Fruit fly (Drosophila melanogaster) whole organism, embryonic: ENCODE measurements around the gene vkg.
A peak's percentile ranks its signal among the peaks of the same experiment; 100 is the strongest.

Experiments used
- CG10462 ChIP-seq: fragments of 200-800 bp; sonication (Bioruptor generic); optimal IDR thresholded peaks from 2 replicates; lab custom pipeline; 2016; ENCODE audit warnings: missing biosample characterization, missing genetic modification characterization
- CG10979 ChIP-seq: fragments of 200-800 bp; sonication (Bioruptor generic); optimal IDR thresholded peaks from 2 replicates; lab custom pipeline; 2018; ENCODE audit warnings: missing biosample characterization, mild to moderate bottlenecking, missing genetic modification characterization, moderate library complexity
- CG12236 ChIP-seq: fragments of 200-800 bp; sonication (Bioruptor generic); optimal IDR thresholded peaks from 2 replicates; lab custom pipeline; 2016; ENCODE audit warnings: missing biosample characterization, missing genetic modification characterization
- CG15073 ChIP-seq: fragments of 200-800 bp; sonication (Bioruptor generic); optimal IDR thresholded peaks from 2 replicates; lab custom pipeline; 2016; ENCODE audit warnings: missing biosample characterization, missing genetic modification characterization
- CG31365 ChIP-seq: fragments of 200-800 bp; sonication (Bioruptor generic); optimal IDR thresholded peaks from 2 replicates; lab custom pipeline; 2018; ENCODE audit warnings: missing biosample characterization, mild to moderate bottlenecking, missing genetic modification characterization
- CG31388 ChIP-seq: fragments of 200-800 bp; sonication (Bioruptor generic); optimal IDR thresholded peaks from 2 replicates; lab custom pipeline; 2016; ENCODE audit warnings: missing biosample characterization, missing genetic modification characterization
- CG3163 ChIP-seq: fragments of 200-800 bp; sonication (Bioruptor generic); optimal IDR thresholded peaks from 3 replicates; lab custom pipeline; 2016; ENCODE audit warnings: missing biosample characterization, missing genetic modification characterization
- CG32772 ChIP-seq: fragments of 200-800 bp; sonication (Bioruptor generic); IDR thresholded peaks from 2 replicates; pipeline ENCODE4 v1.3.6; 2022; ENCODE audit warnings: missing biosample characterization, missing genetic modification characterization
- CG3281 ChIP-seq: fragments of 200-800 bp; sonication (Bioruptor generic); optimal IDR thresholded peaks from 3 replicates; lab custom pipeline; 2017; ENCODE audit warnings: missing biosample characterization, mild to moderate bottlenecking, missing genetic modification characterization
- CG43689 ChIP-seq: fragments of 200-800 bp; sonication (Bioruptor generic); IDR thresholded peaks from 2 replicates; pipeline ENCODE4 v1.3.6; 2022; ENCODE audit warnings: missing biosample characterization, missing genetic modification characterization
- CG4707 ChIP-seq: fragments of 200-800 bp; sonication (Bioruptor generic); optimal IDR thresholded peaks from 2 replicates; lab custom pipeline; 2018; ENCODE audit warnings: missing biosample characterization, mild to moderate bottlenecking, missing genetic modification characterization, moderate library complexity
- CG7987 ChIP-seq: fragments of 200-800 bp; sonication (Bioruptor generic); optimal IDR thresholded peaks from 2 replicates; lab custom pipeline; 2018; ENCODE audit warnings: missing biosample characterization, mild to moderate bottlenecking, missing genetic modification characterization, moderate library complexity
- CG8290 ChIP-seq, 3 experiments: fragments of 200-800 bp; sonication (Bioruptor generic); optimal IDR thresholded peaks; 2 replicates each; lab custom pipeline; 2016 to 2019; ENCODE audit warnings: missing biosample characterization in 3 of 3, missing genetic modification characterization in 3 of 3, mild to moderate bottlenecking in 2 of 3, moderate library complexity in 1 of 3
- CG9609 ChIP-seq: fragments of 200-800 bp; sonication (Bioruptor generic); optimal IDR thresholded peaks from 3 replicates; lab custom pipeline; 2016; ENCODE audit warnings: missing biosample characterization, missing genetic modification characterization
- CHES-1-like ChIP-seq: fragments of 200-800 bp; sonication (Bioruptor generic); optimal IDR thresholded peaks from 2 replicates; lab custom pipeline; 2016; ENCODE audit warnings: missing biosample characterization, missing genetic modification characterization
- Dad ChIP-seq: fragments of 200-800 bp; sonication (Bioruptor generic); optimal IDR thresholded peaks from 3 replicates; lab custom pipeline; 2016; ENCODE audit warnings: missing biosample characterization, missing genetic modification characterization
- Dll ChIP-seq: fragments of 200-800 bp; sonication (Bioruptor generic); IDR thresholded peaks from 4 replicates; pipeline ENCODE4 v1.3.6; 2022; ENCODE audit warnings: missing biosample characterization, missing genetic modification characterization; ENCODE audit not compliant: partially characterized antibody
- Elba2 ChIP-seq: fragments of 200-800 bp; sonication (Bioruptor generic); optimal IDR thresholded peaks from 3 replicates; lab custom pipeline; 2016; ENCODE audit warnings: missing biosample characterization, missing genetic modification characterization
- Gug ChIP-seq: fragments of 200-800 bp; sonication (Bioruptor generic); IDR thresholded peaks from 4 replicates; pipeline ENCODE4 v1.3.6; 2022; ENCODE audit warnings: missing biosample characterization, missing genetic modification characterization
- HmgD ChIP-seq: fragments of 200-800 bp; sonication (Bioruptor generic); optimal IDR thresholded peaks from 3 replicates; lab custom pipeline; 2016; ENCODE audit warnings: missing biosample characterization, missing genetic modification characterization
- Lhr ChIP-seq: fragments of 200-800 bp; sonication (Bioruptor generic); optimal IDR thresholded peaks from 3 replicates; lab custom pipeline; 2017; ENCODE audit warnings: mild to moderate bottlenecking, missing biosample characterization, missing genetic modification reagents, missing genetic modification characterization
- Mes4 ChIP-seq: fragments of 200-800 bp; sonication (Bioruptor generic); optimal IDR thresholded peaks from 2 replicates; lab custom pipeline; 2016; ENCODE audit warnings: missing biosample characterization, missing genetic modification characterization
- NC2α ChIP-seq: fragments of 200-800 bp; sonication (Bioruptor generic); optimal IDR thresholded peaks from 2 replicates; lab custom pipeline; 2016; ENCODE audit warnings: missing biosample characterization, missing genetic modification characterization
- Oli ChIP-seq: fragments of 200-800 bp; sonication (Bioruptor generic); optimal IDR thresholded peaks from 2 replicates; lab custom pipeline; 2018; ENCODE audit warnings: missing biosample characterization, mild to moderate bottlenecking, missing genetic modification characterization, moderate library complexity
- Ravus ChIP-seq: fragments of 200-800 bp; sonication (Bioruptor generic); IDR thresholded peaks from 2 replicates; pipeline ENCODE4 v1.3.6; 2022; ENCODE audit warnings: missing biosample characterization, missing genetic modification characterization
- Sin3A ChIP-seq: fragments of >200 bp; optimal IDR thresholded peaks from 2 replicates; lab custom pipeline; 2018
- Spps ChIP-seq: fragments of 200-800 bp; sonication (Bioruptor generic); optimal IDR thresholded peaks from 2 replicates; lab custom pipeline; 2018; ENCODE audit warnings: missing biosample characterization, mild to moderate bottlenecking, missing genetic modification characterization
- Ssrp ChIP-seq: fragments of 200-800 bp; sonication (Bioruptor generic); optimal IDR thresholded peaks from 2 replicates; lab custom pipeline; 2018; ENCODE audit warnings: missing biosample characterization, mild to moderate bottlenecking, missing genetic modification characterization, moderate library complexity
- Tbp ChIP-seq: fragments of >200 bp; optimal IDR thresholded peaks from 2 replicates; lab custom pipeline; 2018; ENCODE audit warnings: missing biosample characterization, missing genetic modification characterization
- bcd ChIP-seq: fragments of 200-800 bp; sonication (Bioruptor generic); optimal IDR thresholded peaks from 2 replicates; lab custom pipeline; 2017; ENCODE audit warnings: missing biosample characterization, mild to moderate bottlenecking, missing genetic modification characterization
- cato ChIP-seq: fragments of 200-800 bp; sonication (Bioruptor generic); optimal IDR thresholded peaks from 2 replicates; lab custom pipeline; 2016; ENCODE audit warnings: missing biosample characterization, missing genetic modification characterization, borderline replicate concordance
- chif ChIP-seq, 2 experiments: fragments of 200-800 bp; sonication (Bioruptor generic); optimal IDR thresholded peaks; 3 replicates each; lab custom pipeline; 2016; ENCODE audit warnings: missing biosample characterization in 2 of 2, missing genetic modification characterization in 2 of 2
- croc ChIP-seq: fragments of 200-800 bp; sonication (Bioruptor generic); conservative IDR thresholded peaks from 3 replicates; pipeline ENCODE4 v1.3.6; 2022; ENCODE audit warnings: missing biosample characterization, missing genetic modification characterization
- crol ChIP-seq: fragments of 200-800 bp; sonication (Bioruptor generic); IDR thresholded peaks from 2 replicates; pipeline ENCODE4 v1.3.6; 2022; ENCODE audit warnings: missing biosample characterization, missing genetic modification characterization
- dmrt11E ChIP-seq: fragments of 200-800 bp; sonication (Bioruptor generic); optimal IDR thresholded peaks from 3 replicates; lab custom pipeline; 2018; ENCODE audit warnings: missing biosample characterization, mild to moderate bottlenecking, missing genetic modification characterization, moderate library complexity
- dysf ChIP-seq: fragments of 200-800 bp; sonication (Bioruptor generic); IDR thresholded peaks from 3 replicates; pipeline ENCODE4 v1.3.6; 2022; ENCODE audit warnings: missing biosample characterization, missing genetic modification characterization
- gro ChIP-seq: fragments of 200-800 bp; sonication (Bioruptor generic); optimal IDR thresholded peaks from 2 replicates; lab custom pipeline; 2016; ENCODE audit warnings: missing biosample characterization, missing genetic modification characterization
- luna ChIP-seq: fragments of 200-800 bp; sonication (Bioruptor generic); optimal IDR thresholded peaks from 2 replicates; lab custom pipeline; 2016; ENCODE audit warnings: missing biosample characterization, missing genetic modification characterization
- maf-S ChIP-seq: fragments of 200-800 bp; sonication (Bioruptor generic); optimal IDR thresholded peaks from 2 replicates; lab custom pipeline; 2016; ENCODE audit warnings: missing biosample characterization, missing genetic modification characterization
- mld ChIP-seq: fragments of 200-800 bp; sonication (Bioruptor generic); IDR thresholded peaks from 3 replicates; pipeline ENCODE4 v1.3.6; 2022; ENCODE audit warnings: missing biosample characterization, missing genetic modification characterization; ENCODE audit not compliant: partially characterized antibody
- nerfin-2 ChIP-seq: fragments of 200-800 bp; sonication (Bioruptor generic); IDR thresholded peaks from 2 replicates; pipeline ENCODE4 v1.3.6; 2022; ENCODE audit warnings: missing biosample characterization, missing genetic modification characterization; ENCODE audit not compliant: partially characterized antibody
- peb ChIP-seq: fragments of 200-800 bp; sonication (Bioruptor generic); IDR thresholded peaks from 2 replicates; pipeline ENCODE4 v1.3.6; 2022; ENCODE audit warnings: missing biosample characterization, missing genetic modification characterization
- pum ChIP-seq: fragments of 200-800 bp; sonication (Bioruptor generic); optimal IDR thresholded peaks from 2 replicates; lab custom pipeline; 2016; ENCODE audit warnings: missing biosample characterization, missing genetic modification characterization
- pzg ChIP-seq: fragments of 200-800 bp; sonication (Bioruptor generic); optimal IDR thresholded peaks from 3 replicates; lab custom pipeline; 2018; ENCODE audit warnings: missing biosample characterization, mild to moderate bottlenecking, missing genetic modification characterization, moderate library complexity
- shn ChIP-seq: fragments of 200-800 bp; sonication (Bioruptor generic); optimal IDR thresholded peaks from 3 replicates; lab custom pipeline; 2016; ENCODE audit warnings: missing biosample characterization, missing genetic modification characterization
- sisA ChIP-seq: fragments of 200-800 bp; sonication (Bioruptor generic); IDR thresholded peaks from 2 replicates; pipeline ENCODE4 v1.3.6; 2022; ENCODE audit warnings: missing biosample characterization, missing genetic modification characterization
- sna ChIP-seq: fragments of 200-800 bp; sonication (Bioruptor generic); IDR thresholded peaks from 2 replicates; pipeline ENCODE4 v1.3.6; 2022; ENCODE audit warnings: missing biosample characterization, missing genetic modification characterization; ENCODE audit not compliant: partially characterized antibody
- tna ChIP-seq: fragments of 200-800 bp; sonication (Bioruptor generic); IDR thresholded peaks from 2 replicates; pipeline ENCODE4 v1.3.6; 2022; ENCODE audit warnings: missing biosample characterization, missing genetic modification characterization; ENCODE audit not compliant: partially characterized antibody
- usp ChIP-seq: fragments of >200 bp; optimal IDR thresholded peaks from 2 replicates; lab custom pipeline; 2017; ENCODE audit warnings: missing biosample characterization, missing genetic modification characterization
- zfh2 ChIP-seq: fragments of 200-800 bp; sonication (Bioruptor generic); optimal IDR thresholded peaks from 2 replicates; lab custom pipeline; 2016; ENCODE audit warnings: missing biosample characterization, missing genetic modification characterization

The vkg gene

DNA sequence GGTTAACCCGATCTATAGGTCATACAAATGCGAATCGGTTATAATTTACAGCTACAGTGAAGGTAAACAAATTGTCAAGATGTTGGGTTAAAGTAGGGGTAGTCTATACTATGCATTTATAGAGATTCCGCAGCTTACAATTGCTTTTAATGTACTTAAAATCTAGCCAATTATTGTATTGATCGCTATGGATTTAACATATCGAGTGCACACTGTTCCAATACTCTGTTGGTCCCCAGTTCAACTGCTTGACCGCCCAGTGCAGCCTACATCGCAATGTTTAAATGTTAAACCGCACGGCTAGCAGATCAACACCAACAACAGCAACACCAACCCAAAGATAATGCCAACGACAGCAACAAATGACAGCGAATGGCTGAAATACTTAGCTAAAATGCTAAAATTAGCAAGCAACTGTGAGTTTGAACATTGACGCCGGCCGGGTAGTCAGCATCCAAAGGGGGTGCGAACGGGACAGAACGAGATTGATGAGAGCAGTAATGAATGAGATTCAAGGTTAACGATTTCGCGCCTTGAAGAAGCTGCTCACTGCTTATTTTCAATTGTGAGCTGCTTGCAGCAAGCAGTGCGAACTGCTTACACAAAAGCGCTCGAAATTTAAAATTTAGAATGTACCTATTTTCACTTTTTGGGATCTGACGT lies 26.9 kb downstream of the vkg start (continued):
- TF ChIP-seq CG3163 = no peak
- no peak for TF ChIP-seq CG10979 (tag; lab: Kevin White, UChicago)
- TF ChIP-seq dysf (GFP tag; lab: Robert Waterston, UW) = peak; percentile 11; the same call in 2 of the 3 replicates
- no peak for TF ChIP-seq usp (GFP tag; lab: Kevin White, UChicago)
- no peak for TF ChIP-seq chif (GFP tag; optimal IDR thresholded peaks at IDR 0.05; lab: Kevin White, UChicago)
- no peak for TF ChIP-seq Oli (tag; lab: Kevin White, UChicago)
- TF ChIP-seq CG10462 = no peak
- TF ChIP-seq HmgD = peak; percentile 81
- TF ChIP-seq Mes4 = no peak
- peak; percentile 3; the same call in 1 of the 2 replicates for TF ChIP-seq sisA
- TF ChIP-seq crol (GFP tag; lab: Robert Waterston, UW) = no peak; the same call in none of the 2 replicates
- TF ChIP-seq Elba2 = no peak
- 0 out of 2 replicates have a peak, but pooled peaks have one; percentile 41 for TF ChIP-seq nerfin-2
- no peak for TF ChIP-seq CG3281 (GFP tag; lab: Kevin White, UChicago)
- no peak for TF ChIP-seq mld (GFP tag; lab: Robert Waterston, UW)
- TF ChIP-seq pzg (GFP tag; lab: Kevin White, UChicago) = peak; percentile 17
- peak; percentile 47; the same call in 1 of the 2 replicates for TF ChIP-seq CG32772 (GFP tag; lab: Robert Waterston, UW)
- no peak for TF ChIP-seq sna (GFP tag; lab: Robert Waterston, UW)
- TF ChIP-seq Gug (GFP tag; lab: Robert Waterston, UW) = peak; percentile 37; the same call in 2 of the 4 replicates
- TF ChIP-seq CG12236 = no peak
- no peak for TF ChIP-seq CHES-1-like (GFP tag; lab: Kevin White, UChicago)
- no peak for TF ChIP-seq bcd (GFP tag; lab: Kevin White, UChicago)
- peak; percentile 19; the same call in 1 of the 2 replicates for TF ChIP-seq tna (GFP tag; lab: Robert Waterston, UW)
- no peak for TF ChIP-seq CG4707 (GFP tag; lab: Kevin White, UChicago)
- TF ChIP-seq Spps (tag; lab: Kevin White, UChicago) = no peak
- TF ChIP-seq CG7987 (GFP tag; lab: Kevin White, UChicago) = no peak
- no peak for TF ChIP-seq Lhr
- TF ChIP-seq Sin3A (lab: Kevin White, UChicago) = peak; percentile 4
- no peak for TF ChIP-seq cato (GFP tag; lab: Kevin White, UChicago)
- TF ChIP-seq luna (GFP tag; lab: Kevin White, UChicago) = no peak
- TF ChIP-seq Ravus (GFP tag; lab: Robert Waterston, UW) = no peak; the same call in 1 of the 2 replicates
- no peak for TF ChIP-seq Dll (GFP tag; lab: Robert Waterston, UW)
- no peak for TF ChIP-seq dmrt11E (tag; lab: Kevin White, UChicago)
- no peak for TF ChIP-seq zfh2
- TF ChIP-seq maf-S (GFP tag; lab: Kevin White, UChicago) = no peak
- no peak for TF ChIP-seq CG31388 (GFP tag; lab: Kevin White, UChicago)
- no peak for TF ChIP-seq CG9609
- TF ChIP-seq CG15073 (GFP tag; lab: Kevin White, UChicago) = no peak
- peak; percentile 100 for TF ChIP-seq CG31365 (tag; lab: Kevin White, UChicago)
- TF ChIP-seq croc = peak; percentile 12; the same call in 2 of the 3 replicates
- TF ChIP-seq CG8290 (GFP tag; optimal IDR thresholded peaks at IDR 0.05; lab: Kevin White, UChicago) = peak; percentile 89
- TF ChIP-seq CG8290 (tag; optimal IDR thresholded peaks at IDR 0.05; lab: Kevin White, UChicago) = peak; percentile 2 to 81
- TF ChIP-seq Ssrp (tag; lab: Kevin White, UChicago) = no peak
- TF ChIP-seq peb (GFP tag; lab: Robert Waterston, UW) = no peak
- TF ChIP-seq NC2α (GFP tag; lab: Kevin White, UChicago) = no peak
- TF ChIP-seq shn (GFP tag; lab: Kevin White, UChicago) = no peak
- no peak for TF ChIP-seq gro
- no peak for TF ChIP-seq pum (GFP tag; lab: Kevin White, UChicago)
- TF ChIP-seq Tbp (GFP tag; lab: Kevin White, UChicago) = no peak
- no peak for TF ChIP-seq CG43689 (GFP tag; lab: Robert Waterston, UW)
- no peak for TF ChIP-seq Dad (GFP tag; lab: Kevin White, UChicago)
